ENCODE assay signal across 2 fruit fly cellular contexts in genomic region chrX:8900094-8900493, dm6.
A peak's percentile ranks its signal among the peaks of the same experiment; 100 is the strongest.
TF ChIP-seq lines count a peak whose summit lies in the region.

Gene Uros1 (minus strand): TSS chrX:8900264.

TF ChIP-seq in whole organism, embryonic, 481 proteins besides CTCF, POLR2A, EP300 and RAD21 (continued from another document and continues in another):
- TF ChIP-seq CG10274 (GFP tag; optimal IDR thresholded peaks at IDR 0.05; lab: Kevin White, UChicago) (no peak), CG1529 (GFP tag; optimal IDR thresholded peaks at IDR 0.05; lab: Kevin White, UChicago) (no peak), dan (GFP tag; IDR thresholded peaks at IDR 0.05; lab: Robert Waterston, UW) (no peak), Nf-YB (GFP tag; optimal IDR thresholded peaks at IDR 0.05; lab: Kevin White, UChicago) (no peak), caup (GFP tag; optimal IDR thresholded peaks at IDR 0.05; lab: Kevin White, UChicago; ENCODE audit: severe bottlenecking) (no peak), Antp (GFP tag; optimal IDR thresholded peaks at IDR 0.05; lab: Kevin White, UChicago) (no peak), NC2α (GFP tag; optimal IDR thresholded peaks at IDR 0.05; lab: Kevin White, UChicago) (no peak), CG43689 (GFP tag; IDR thresholded peaks at IDR 0.05; lab: Robert Waterston, UW) (no peak), sens (GFP tag; lab: Kevin White, UChicago) (peak; percentile 85), chn (GFP tag; optimal IDR thresholded peaks at IDR 0.05; lab: Kevin White, UChicago) (peak; percentile 12), CG12299 (tag; optimal IDR thresholded peaks at IDR 0.05; lab: Kevin White, UChicago) (no peak), CG7745 (tag; optimal IDR thresholded peaks at IDR 0.05; lab: Kevin White, UChicago) (no peak), CG34224 (GFP tag; IDR thresholded peaks at IDR 0.05; lab: Robert Waterston, UW; ENCODE audit: partially characterized antibody) (no peak), seq (GFP tag; IDR thresholded peaks at IDR 0.05; lab: Robert Waterston, UW) (no peak), unpg (GFP tag; optimal IDR thresholded peaks at IDR 0.05; lab: Kevin White, UChicago) (peak; percentile 33), CG10147 (GFP tag; optimal IDR thresholded peaks at IDR 0.05; lab: Kevin White, UChicago) (no peak), CG14667 (GFP tag; IDR thresholded peaks at IDR 0.05; lab: Robert Waterston, UW) (0 out of 2 replicates have a peak, but pooled peaks have one; percentile 10), Tbp (GFP tag; optimal IDR thresholded peaks at IDR 0.05; lab: Kevin White, UChicago) (no peak), CG8281 (tag; optimal IDR thresholded peaks at IDR 0.05; lab: Kevin White, UChicago) (no peak), eyg (GFP tag; optimal IDR thresholded peaks at IDR 0.05; lab: Kevin White, UChicago) (no peak), Med (GFP tag; lab: Kevin White, UChicago) (peak; percentile 87), CG14050 (GFP tag; IDR thresholded peaks at IDR 0.05; lab: Robert Waterston, UW) (no peak; the same call in 2 of the 3 replicates), sens-2 (GFP tag; IDR thresholded peaks at IDR 0.05; lab: Robert Waterston, UW) (no peak), kah (GFP tag; optimal IDR thresholded peaks at IDR 0.05; lab: Kevin White, UChicago) (no peak), eve (GFP tag; optimal IDR thresholded peaks at IDR 0.05; lab: Kevin White, UChicago) (no peak), ind (GFP tag; optimal IDR thresholded peaks at IDR 0.05; lab: Kevin White, UChicago) (peak; percentile 29), CG30403 (GFP tag; optimal IDR thresholded peaks at IDR 0.05; lab: Kevin White, UChicago) (peak; percentile 12), Rx (GFP tag; IDR thresholded peaks at IDR 0.05; lab: Robert Waterston, UW) (no peak), luna (GFP tag; optimal IDR thresholded peaks at IDR 0.05; lab: Kevin White, UChicago) (no peak), salm (tag; optimal IDR thresholded peaks at IDR 0.05; lab: Kevin White, UChicago) (no peak), Kr (GFP tag; optimal IDR thresholded peaks at IDR 0.05; lab: Kevin White, UChicago) (no peak), trh (GFP tag; optimal IDR thresholded peaks at IDR 0.05; lab: Kevin White, UChicago) (no peak), otp (GFP tag; IDR thresholded peaks at IDR 0.05; lab: Robert Waterston, UW) (0 out of 3 replicates have a peak, but pooled peaks have one; percentile 41), ssp (GFP tag; IDR thresholded peaks at IDR 0.05; lab: Robert Waterston, UW) (peak; percentile 40), HmgZ (tag; optimal IDR thresholded peaks at IDR 0.05; lab: Kevin White, UChicago) (no peak), fd64A (GFP tag; optimal IDR thresholded peaks at IDR 0.05; lab: Kevin White, UChicago) (no peak), Stat92E (GFP tag; optimal IDR thresholded peaks at IDR 0.05; lab: Kevin White, UChicago) (no peak), HLH3B (GFP tag; IDR thresholded peaks at IDR 0.05; lab: Robert Waterston, UW) (no peak), so (GFP tag; IDR thresholded peaks at IDR 0.05; lab: Robert Waterston, UW) (no peak), H15 (GFP tag; IDR thresholded peaks at IDR 0.05; lab: Robert Waterston, UW) (no peak), klu (GFP tag; IDR thresholded peaks at IDR 0.05; lab: Robert Waterston, UW) (no peak), CG11085 (GFP tag; IDR thresholded peaks at IDR 0.05; lab: Robert Waterston, UW) (no peak), sd (tag; optimal IDR thresholded peaks at IDR 0.05; lab: Kevin White, UChicago) (no peak), PHDP (tag; optimal IDR thresholded peaks at IDR 0.05; lab: Kevin White, UChicago) (no peak), CG31441 (GFP tag; IDR thresholded peaks at IDR 0.05; lab: Robert Waterston, UW) (0 out of 2 replicates have a peak, but pooled peaks have one; percentile 13), run (tag; optimal IDR thresholded peaks at IDR 0.05; lab: Kevin White, UChicago) (no peak), Bdp1 (GFP tag; optimal IDR thresholded peaks at IDR 0.05; lab: Kevin White, UChicago) (peak; percentile 1), dmrt11E (tag; optimal IDR thresholded peaks at IDR 0.05; lab: Kevin White, UChicago) (no peak), Ets97D (GFP tag; optimal IDR thresholded peaks at IDR 0.05; lab: Kevin White, UChicago) (peak; percentile 14), CG13287 (GFP tag; IDR thresholded peaks at IDR 0.05; lab: Robert Waterston, UW; ENCODE audit: partially characterized antibody) (peak; percentile 48), gsb-n (tag; optimal IDR thresholded peaks at IDR 0.05; lab: Kevin White, UChicago) (no peak), CG18764 (GFP tag; optimal IDR thresholded peaks at IDR 0.05; lab: Kevin White, UChicago) (peak; percentile 8), lov (optimal IDR thresholded peaks at IDR 0.05; lab: Kevin White, UChicago) (no peak), lov (GFP tag; IDR thresholded peaks at IDR 0.05; lab: Robert Waterston, UW) (no peak), CG9932 (GFP tag; IDR thresholded peaks at IDR 0.05; lab: Robert Waterston, UW) (peak; percentile 35; the same call in 1 of the 2 replicates), CG10209 (GFP tag; optimal IDR thresholded peaks at IDR 0.05; lab: Kevin White, UChicago) (no peak), lola (GFP tag; optimal IDR thresholded peaks at IDR 0.05; lab: Kevin White, UChicago) (no peak), CG8478 (optimal IDR thresholded peaks at IDR 0.05; lab: Kevin White, UChicago) (no peak), Dfd (GFP tag; optimal IDR thresholded peaks at IDR 0.05; lab: Kevin White, UChicago) (no peak), esg (GFP tag; conservative IDR thresholded peaks at IDR 0.05; lab: Robert Waterston, UW) (peak; percentile 7; the same call in 1 of the 2 replicates), fru (optimal IDR thresholded peaks at IDR 0.05; lab: Kevin White, UChicago) (no peak), GATAe (GFP tag; conservative IDR thresholded peaks at IDR 0.05; lab: Robert Waterston, UW) (no peak), Blimp-1 (GFP tag; optimal IDR thresholded peaks at IDR 0.05; lab: Kevin White, UChicago) (no peak), disco-r (GFP tag; optimal IDR thresholded peaks at IDR 0.05; lab: Kevin White, UChicago) (no peak), ara (GFP tag; IDR thresholded peaks at IDR 0.05; lab: Robert Waterston, UW) (peak; percentile 53), Sry-δ (GFP tag; optimal IDR thresholded peaks at IDR 0.05; lab: Kevin White, UChicago) (peak; percentile 20), wdn (GFP tag; IDR thresholded peaks at IDR 0.05; lab: Robert Waterston, UW) (no peak), row (GFP tag; IDR thresholded peaks at IDR 0.05; lab: Robert Waterston, UW) (peak; percentile 65), Doc2 (GFP tag; IDR thresholded peaks at IDR 0.05; lab: Robert Waterston, UW) (no peak)

TF ChIP-seq in whole organism, prepupa, 60 proteins besides CTCF, POLR2A, EP300 and RAD21 (continued from another document):
- TF ChIP-seq CG6808 (GFP tag; optimal IDR thresholded peaks at IDR 0.05; lab: Kevin White, UChicago) (no peak), CG4318 (GFP tag; optimal IDR thresholded peaks at IDR 0.05; lab: Kevin White, UChicago) (no peak), esn (GFP tag; optimal IDR thresholded peaks at IDR 0.05; lab: Kevin White, UChicago) (peak; percentile 33), ss (GFP tag; optimal IDR thresholded peaks at IDR 0.05; lab: Kevin White, UChicago) (no peak), CG34406 (GFP tag; optimal IDR thresholded peaks at IDR 0.05; lab: Kevin White, UChicago) (no peak), pdm3 (GFP tag; optimal IDR thresholded peaks at IDR 0.05; lab: Kevin White, UChicago) (peak; percentile 39), Met (GFP tag; optimal IDR thresholded peaks at IDR 0.05; lab: Kevin White, UChicago) (peak; percentile 28), CG9139 (GFP tag; optimal IDR thresholded peaks at IDR 0.05; lab: Kevin White, UChicago) (no peak), cyc (GFP tag; optimal IDR thresholded peaks at IDR 0.05; lab: Kevin White, UChicago) (peak; percentile 3), topi (GFP tag; optimal IDR thresholded peaks at IDR 0.05; lab: Kevin White, UChicago) (peak; percentile 33), fd85E (GFP tag; optimal IDR thresholded peaks at IDR 0.05; lab: Kevin White, UChicago) (no peak), CG6163 (GFP tag; IDR thresholded peaks at IDR 0.05; lab: Robert Waterston, UW) (peak; percentile 51; the same call in 2 of the 3 replicates)
TF ChIP-seq in whole organism, prepupa: peak in this region for 19.
